Worm (Caenorhabditis elegans): ENCODE data around the gene C01C10.2.

- no peak for TF ChIP-seq madf-5 (GFP tag; IDR thresholded peaks at IDR 0.05)
- no peak for TF ChIP-seq lir-3 (tag; optimal IDR thresholded peaks at IDR 0.05)
- TF ChIP-seq ZK546.5 (tag; optimal IDR thresholded peaks at IDR 0.05), result no peak
- no peak for TF ChIP-seq fkh-10 (GFP tag; optimal IDR thresholded peaks at IDR 0.05)
- TF ChIP-seq lin-39 (tag; optimal IDR thresholded peaks at IDR 0.05), result no peak
- TF ChIP-seq ceh-20 (GFP tag; IDR thresholded peaks at IDR 0.05), result no peak
- TF ChIP-seq nhr-28 (tag; optimal IDR thresholded peaks at IDR 0.05), result peak; percentile 66
- no peak for TF ChIP-seq ama-1 (optimal IDR thresholded peaks at IDR 0.05)
- TF ChIP-seq daf-12 (tag; optimal IDR thresholded peaks at IDR 0.05), result no peak
- no peak for TF ChIP-seq ces-1 (GFP tag; optimal IDR thresholded peaks at IDR 0.05)
- TF ChIP-seq nhr-237 (tag; optimal IDR thresholded peaks at IDR 0.05), result no peak
Observed at ce11 chrX:7440102-7440501, 2.2 kb upstream of the C01C10.2 start.

All from whole organism, L4 larva.